In the genomic region with DNA sequence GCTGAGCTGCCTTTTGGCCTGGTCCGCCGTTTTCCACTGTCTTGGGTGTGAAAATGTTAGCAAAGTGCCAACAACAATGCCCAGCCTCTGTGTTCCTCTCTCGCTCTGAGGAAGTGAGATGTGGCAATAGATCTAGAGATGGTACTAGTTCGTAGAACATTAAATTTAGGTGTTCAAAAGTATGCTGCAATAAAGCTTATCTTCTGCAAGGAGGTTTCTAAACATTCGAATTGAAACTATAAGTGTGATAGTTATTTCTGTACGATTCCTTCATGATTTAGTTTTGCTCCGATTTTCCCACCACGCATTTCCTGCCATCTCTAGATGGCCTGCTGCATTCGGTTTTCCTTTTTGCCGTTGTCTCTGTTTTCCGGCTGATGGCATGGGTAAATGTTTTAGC, we compare ENCODE assay signal across 3 fruit fly cellular contexts.
TF ChIP-seq lines count a peak whose summit lies in the region.

No protein-coding gene starts in this region.

- no peak for TF ChIP-seq CTCF in whole organism, embryonic (GFP tag; optimal IDR thresholded peaks at IDR 0.05; lab: Kevin White, UChicago)

TF ChIP-seq in whole organism, embryonic, 481 proteins besides CTCF, POLR2A, EP300 and RAD21 (continues in another document):
- no peak for TF ChIP-seq pho (GFP tag; optimal IDR thresholded peaks at IDR 0.05; lab: Kevin White, UChicago)
- TF ChIP-seq CG11456 (GFP tag; IDR thresholded peaks at IDR 0.05; lab: Robert Waterston, UW) = 0 out of 3 replicates have a peak, but pooled peaks have one; percentile 32
- no peak for TF ChIP-seq ftz-f1 (GFP tag; optimal IDR thresholded peaks at IDR 0.05; lab: Kevin White, UChicago)
- TF ChIP-seq CG1603 (tag; optimal IDR thresholded peaks at IDR 0.05; lab: Kevin White, UChicago) = no peak
- TF ChIP-seq CG13123 (GFP tag; optimal IDR thresholded peaks at IDR 0.05; lab: Kevin White, UChicago) = no peak
- no peak for TF ChIP-seq dan (GFP tag; IDR thresholded peaks at IDR 0.05; lab: Robert Waterston, UW)
- no peak for TF ChIP-seq sima (GFP tag; optimal IDR thresholded peaks at IDR 0.05; lab: Kevin White, UChicago)
- TF ChIP-seq CG16863 (GFP tag; optimal IDR thresholded peaks at IDR 0.05; lab: Kevin White, UChicago) = no peak
- TF ChIP-seq CG12744 (GFP tag; optimal IDR thresholded peaks at IDR 0.05; lab: Kevin White, UChicago) = no peak
- TF ChIP-seq Antp (GFP tag; optimal IDR thresholded peaks at IDR 0.05; lab: Kevin White, UChicago) = no peak
- TF ChIP-seq ewg (GFP tag; optimal IDR thresholded peaks at IDR 0.05; lab: Kevin White, UChicago) = no peak
- no peak for TF ChIP-seq hkb (optimal IDR thresholded peaks at IDR 0.05; lab: Kevin White, UChicago)
- TF ChIP-seq hkb (GFP tag; IDR thresholded peaks at IDR 0.05; lab: Robert Waterston, UW) = no peak
- TF ChIP-seq trem (tag; optimal IDR thresholded peaks at IDR 0.05; lab: Kevin White, UChicago) = no peak
- TF ChIP-seq sr (GFP tag; IDR thresholded peaks at IDR 0.05; lab: Robert Waterston, UW) = no peak
- no peak for TF ChIP-seq gce (GFP tag; IDR thresholded peaks at IDR 0.05; lab: Robert Waterston, UW)
- TF ChIP-seq CG14710 (tag; optimal IDR thresholded peaks at IDR 0.05; lab: Kevin White, UChicago) = no peak
- no peak for TF ChIP-seq yki (optimal IDR thresholded peaks at IDR 0.05; lab: Kevin White, UChicago)
- no peak for TF ChIP-seq CG8388 (GFP tag; optimal IDR thresholded peaks at IDR 0.05; lab: Kevin White, UChicago)
- no peak for TF ChIP-seq Pdp1 (GFP tag; optimal IDR thresholded peaks at IDR 0.05; lab: Kevin White, UChicago)
- no peak for TF ChIP-seq Asciz (GFP tag; optimal IDR thresholded peaks at IDR 0.05; lab: Kevin White, UChicago)
- TF ChIP-seq ash1 (GFP tag; optimal IDR thresholded peaks at IDR 0.05; lab: Kevin White, UChicago) = no peak
- TF ChIP-seq CG32772 (GFP tag; IDR thresholded peaks at IDR 0.05; lab: Robert Waterston, UW) = no peak
- TF ChIP-seq CG3163 (GFP tag; optimal IDR thresholded peaks at IDR 0.05; lab: Kevin White, UChicago) = no peak
- TF ChIP-seq Dek (tag; optimal IDR thresholded peaks at IDR 0.05; lab: Kevin White, UChicago) = no peak
- TF ChIP-seq CG5180 (GFP tag; optimal IDR thresholded peaks at IDR 0.05; lab: Kevin White, UChicago) = no peak
- no peak for TF ChIP-seq ATbp (GFP tag; optimal IDR thresholded peaks at IDR 0.05; lab: Kevin White, UChicago)
- TF ChIP-seq CG7745 (tag; optimal IDR thresholded peaks at IDR 0.05; lab: Kevin White, UChicago) = no peak
- TF ChIP-seq ems (GFP tag; optimal IDR thresholded peaks at IDR 0.05; lab: Kevin White, UChicago) = no peak
- TF ChIP-seq bowl (GFP tag; IDR thresholded peaks at IDR 0.05; lab: Robert Waterston, UW) = no peak
- TF ChIP-seq ssp (GFP tag; IDR thresholded peaks at IDR 0.05; lab: Robert Waterston, UW) = no peak

TF ChIP-seq in whole organism, prepupa, 60 proteins besides CTCF, POLR2A, EP300 and RAD21:
- TF ChIP-seq CG32006 (GFP tag; optimal IDR thresholded peaks at IDR 0.05; lab: Kevin White, UChicago) (peak; percentile 0), salr (GFP tag; optimal IDR thresholded peaks at IDR 0.05; lab: Kevin White, UChicago) (no peak), CG15336 (GFP tag; IDR thresholded peaks at IDR 0.05; lab: Robert Waterston, UW) (0 out of 2 replicates have a peak, but pooled peaks have one; percentile 27), achi (GFP tag; optimal IDR thresholded peaks at IDR 0.05; lab: Kevin White, UChicago) (peak; percentile 4), OdsH (GFP tag; optimal IDR thresholded peaks at IDR 0.05; lab: Kevin White, UChicago) (no peak), Hr4 (GFP tag; optimal IDR thresholded peaks at IDR 0.05; lab: Kevin White, UChicago) (peak; percentile 21)

TF ChIP-seq in whole organism, pupa, 21 proteins besides CTCF, POLR2A, EP300 and RAD21:
- TF ChIP-seq CG14655 (GFP tag; optimal IDR thresholded peaks at IDR 0.05; lab: Kevin White, UChicago) = peak; percentile 45
- TF ChIP-seq CG8301 (tag; optimal IDR thresholded peaks at IDR 0.05; lab: Kevin White, UChicago) = peak; percentile 26
- no peak for TF ChIP-seq CG17806 (tag; optimal IDR thresholded peaks at IDR 0.05; lab: Kevin White, UChicago)
